Comparison of ENCODE assay signal across 4 worm cellular contexts in the genomic region with DNA sequence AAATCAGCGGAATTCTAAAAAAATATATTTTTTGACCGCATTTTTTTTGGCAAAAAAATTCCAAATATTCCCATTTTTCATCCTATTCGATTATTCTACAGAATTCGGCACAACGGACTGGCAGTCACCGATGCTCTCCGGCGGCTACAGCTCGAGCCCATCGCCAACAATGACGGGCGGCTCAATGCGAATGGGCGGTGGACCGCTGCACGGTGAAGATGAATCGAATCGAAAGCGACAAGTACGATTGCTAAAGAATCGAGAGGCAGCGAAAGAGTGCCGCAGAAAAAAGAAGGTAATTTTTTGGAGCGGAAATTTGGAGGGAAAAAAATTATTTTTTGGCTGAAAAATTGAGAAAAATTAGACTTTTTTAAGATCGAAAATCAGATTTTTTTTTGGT.
TF ChIP-seq lines count a peak whose summit lies in the region.

No protein-coding gene starts in this region.

TF ChIP-seq in whole organism, L1 larva, 84 proteins besides CTCF, POLR2A, EP300 and RAD21:
- TF ChIP-seq nhr-84 (tag; optimal IDR thresholded peaks at IDR 0.05; lab: Kevin White, UChicago): no peak
- TF ChIP-seq lsy-2 (tag; optimal IDR thresholded peaks at IDR 0.05; lab: Kevin White, UChicago): no peak
- no peak for TF ChIP-seq egl-27 (tag; optimal IDR thresholded peaks at IDR 0.05; lab: Kevin White, UChicago)
- TF ChIP-seq ztf-11 (tag; optimal IDR thresholded peaks at IDR 0.05; lab: Kevin White, UChicago): no peak
- TF ChIP-seq fkh-8 (tag; optimal IDR thresholded peaks at IDR 0.05; lab: Kevin White, UChicago): peak; percentile 10
- no peak for TF ChIP-seq mef-2 (tag; optimal IDR thresholded peaks at IDR 0.05; lab: Kevin White, UChicago)
- peak; percentile 48 for TF ChIP-seq nhr-85 (tag; lab: Kevin White, UChicago)
- no peak for TF ChIP-seq jun-1 (tag; optimal IDR thresholded peaks at IDR 0.05; lab: Kevin White, UChicago)

TF ChIP-seq in whole organism, L3 larva, 47 proteins besides CTCF, POLR2A, EP300 and RAD21:
- TF ChIP-seq nhr-237 (tag; optimal IDR thresholded peaks at IDR 0.05; lab: Kevin White, UChicago): no peak
- TF ChIP-seq pqm-1 (tag; optimal IDR thresholded peaks at IDR 0.05; lab: Kevin White, UChicago): no peak
- no peak for TF ChIP-seq egl-27 (tag; optimal IDR thresholded peaks at IDR 0.05; lab: Kevin White, UChicago)
- peak; percentile 6 for TF ChIP-seq hmg-11 (tag; optimal IDR thresholded peaks at IDR 0.05; lab: Kevin White, UChicago)

TF ChIP-seq in whole organism, L4 larva, 104 proteins besides CTCF, POLR2A, EP300 and RAD21 (continues in another document):
- TF ChIP-seq nhr-42 (GFP tag; IDR thresholded peaks at IDR 0.05; lab: Robert Waterston, UW) (no peak), ceh-32 (tag; optimal IDR thresholded peaks at IDR 0.05; lab: Kevin White, UChicago; ENCODE audit: poor library complexity) (no peak), F10B5.3 (tag; optimal IDR thresholded peaks at IDR 0.05; lab: Kevin White, UChicago) (no peak), nhr-237 (tag; optimal IDR thresholded peaks at IDR 0.05; lab: Kevin White, UChicago) (no peak), ctbp-1 (GFP tag; IDR thresholded peaks at IDR 0.05; lab: Robert Waterston, UW) (no peak), zip-2 (tag; optimal IDR thresholded peaks at IDR 0.05; lab: Kevin White, UChicago) (no peak), unc-39 (tag; optimal IDR thresholded peaks at IDR 0.05; lab: Kevin White, UChicago) (no peak), F49E8.2 (tag; optimal IDR thresholded peaks at IDR 0.05; lab: Kevin White, UChicago; ENCODE audit: borderline replicate concordance) (no peak), fos-1 (tag; optimal IDR thresholded peaks at IDR 0.05; lab: Kevin White, UChicago) (no peak), ceh-44 (GFP tag; IDR thresholded peaks at IDR 0.05; lab: Robert Waterston, UW) (no peak), rbr-2 (tag; optimal IDR thresholded peaks at IDR 0.05; lab: Kevin White, UChicago) (no peak), lin-1 (GFP tag; IDR thresholded peaks at IDR 0.05; lab: Robert Waterston, UW) (no peak), F26F4.8 (GFP tag; conservative IDR thresholded peaks at IDR 0.05; lab: Robert Waterston, UW) (no peak), lin-15B (tag; optimal IDR thresholded peaks at IDR 0.05; lab: Kevin White, UChicago) (no peak), ama-1 (optimal IDR thresholded peaks at IDR 0.05; lab: Kevin White, UChicago) (no peak), sdz-12 (GFP tag; optimal IDR thresholded peaks at IDR 0.05; lab: Kevin White, UChicago) (peak; percentile 58), pha-4 (GFP tag; IDR thresholded peaks at IDR 0.05; lab: Robert Waterston, UW) (no peak), pha-4 (tag; optimal IDR thresholded peaks at IDR 0.05; lab: Kevin White, UChicago) (no peak), ztf-7 (tag; optimal IDR thresholded peaks at IDR 0.05; lab: Kevin White, UChicago) (no peak), pqm-1 (tag; optimal IDR thresholded peaks at IDR 0.05; lab: Kevin White, UChicago) (no peak), unc-130 (GFP tag; optimal IDR thresholded peaks at IDR 0.05; lab: Kevin White, UChicago) (no peak), lin-39 (tag; optimal IDR thresholded peaks at IDR 0.05; lab: Kevin White, UChicago) (no peak), lsy-2 (tag; optimal IDR thresholded peaks at IDR 0.05; lab: Kevin White, UChicago) (no peak), ceh-20 (GFP tag; IDR thresholded peaks at IDR 0.05; lab: Robert Waterston, UW) (no peak), aha-1 (tag; lab: Kevin White, UChicago) (peak; percentile 50), saeg-2 (GFP tag; IDR thresholded peaks at IDR 0.05; lab: Robert Waterston, UW) (no peak), nhr-76 (tag; optimal IDR thresholded peaks at IDR 0.05; lab: Kevin White, UChicago) (no peak), nhr-77 (tag; optimal IDR thresholded peaks at IDR 0.05; lab: Kevin White, UChicago) (no peak), nhr-11 (tag; optimal IDR thresholded peaks at IDR 0.05; lab: Kevin White, UChicago) (no peak), ceh-62 (tag; optimal IDR thresholded peaks at IDR 0.05; lab: Kevin White, UChicago) (no peak), lin-29 (GFP tag; IDR thresholded peaks at IDR 0.05; lab: Robert Waterston, UW) (no peak), F44E2.7 (GFP tag; IDR thresholded peaks at IDR 0.05; lab: Robert Waterston, UW) (no peak), unc-62 (GFP tag; optimal IDR thresholded peaks at IDR 0.05 in 1 of 2; lab: Kevin White, UChicago) (no peak), unc-62 (tag; optimal IDR thresholded peaks at IDR 0.05; lab: Kevin White, UChicago) (no peak), ZK546.5 (tag; optimal IDR thresholded peaks at IDR 0.05; lab: Kevin White, UChicago) (no peak), lin-13 (GFP tag; optimal IDR thresholded peaks at IDR 0.05; lab: Kevin White, UChicago) (no peak), mes-2 (tag; optimal IDR thresholded peaks at IDR 0.05; lab: Kevin White, UChicago; ENCODE audit: poor library complexity, severe bottlenecking) (no peak), dmd-9 (GFP tag; IDR thresholded peaks at IDR 0.05; lab: Robert Waterston, UW) (no peak), T26A8.4 (GFP tag; IDR thresholded peaks at IDR 0.05; lab: Robert Waterston, UW) (no peak), hlh-30 (tag; optimal IDR thresholded peaks at IDR 0.05; lab: Kevin White, UChicago; ENCODE audit: insufficient read depth) (no peak), Y75B8A.6 (GFP tag; IDR thresholded peaks at IDR 0.05; lab: Robert Waterston, UW) (no peak)

TF ChIP-seq in whole organism, young adult, 124 proteins besides CTCF, POLR2A, EP300 and RAD21:
- no peak for TF ChIP-seq cebp-1 (GFP tag; IDR thresholded peaks at IDR 0.05; lab: Robert Waterston, UW)
- peak; percentile 10 for TF ChIP-seq cebp-1 (tag; optimal IDR thresholded peaks at IDR 0.05; lab: Kevin White, UChicago)
- peak; percentile 40 for TF ChIP-seq atf-7 (tag; optimal IDR thresholded peaks at IDR 0.05; lab: Kevin White, UChicago)
- TF ChIP-seq athp-1 (tag; optimal IDR thresholded peaks at IDR 0.05; lab: Kevin White, UChicago): peak; percentile 1
- TF ChIP-seq zim-3 (tag; optimal IDR thresholded peaks at IDR 0.05; lab: Kevin White, UChicago): peak; percentile 25
- peak; percentile 12 for TF ChIP-seq somi-1 (GFP tag; optimal IDR thresholded peaks at IDR 0.05; lab: Kevin White, UChicago)
- no peak for TF ChIP-seq Y53F4B.3 (GFP tag; IDR thresholded peaks at IDR 0.05; lab: Robert Waterston, UW)
- peak; percentile 45; the same call in 1 of the 2 replicates for TF ChIP-seq nfyb-1 (GFP tag; IDR thresholded peaks at IDR 0.05; lab: Robert Waterston, UW)
- TF ChIP-seq let-526 (GFP tag; IDR thresholded peaks at IDR 0.05; lab: Robert Waterston, UW): no peak
- TF ChIP-seq chd-7 (tag; optimal IDR thresholded peaks at IDR 0.05; lab: Kevin White, UChicago): peak; percentile 50
- TF ChIP-seq F39B2.1 (GFP tag; IDR thresholded peaks at IDR 0.05; lab: Robert Waterston, UW): no peak
- TF ChIP-seq B0336.3 (GFP tag; IDR thresholded peaks at IDR 0.05; lab: Robert Waterston, UW): peak; percentile 22; the same call in 1 of the 2 replicates
- no peak for TF ChIP-seq ztf-26 (tag; optimal IDR thresholded peaks at IDR 0.05; lab: Kevin White, UChicago)
- TF ChIP-seq zfh-2 (GFP tag; conservative IDR thresholded peaks at IDR 0.05; lab: Robert Waterston, UW): peak; percentile 46; the same call in 1 of the 2 replicates
- peak; percentile 30 for TF ChIP-seq F52B5.7 (tag; optimal IDR thresholded peaks at IDR 0.05; lab: Kevin White, UChicago)
